Worm (Caenorhabditis elegans): ENCODE data around the gene C16A11.10.

The C16A11.10 gene

ce11 chrII:4230816-4231435, at the start of gene C16A11.10:
Gene C16A11.10, plus strand, starts transcription at chrII:4231385.
- no peak for TF ChIP-seq med-1 (GFP tag; optimal IDR thresholded peaks at IDR 0.05; ENCODE audit: insufficient read depth)

ce11 chrII:4182364-4182763, 48.8 kb upstream of the C16A11.10 start, which contains the start of gene R03H10.11:
Gene R03H10.11, plus strand, starts transcription at chrII:4182664.
- TF ChIP-seq med-1 (GFP tag; optimal IDR thresholded peaks at IDR 0.05; ENCODE audit: insufficient read depth) (no peak), tab-1 (GFP tag; IDR thresholded peaks at IDR 0.05) (no peak), flt-1 (GFP tag; IDR thresholded peaks at IDR 0.05) (no peak), ztf-29 (GFP tag; IDR thresholded peaks at IDR 0.05) (no peak), ztf-23 (GFP tag; IDR thresholded peaks at IDR 0.05) (no peak), cog-1 (tag; optimal IDR thresholded peaks at IDR 0.05) (no peak), klf-2 (GFP tag; conservative IDR thresholded peaks at IDR 0.05) (no peak), T22C8.4 (GFP tag; IDR thresholded peaks at IDR 0.05) (no peak), ref-1 (GFP tag; conservative IDR thresholded peaks at IDR 0.05) (no peak)

DNA sequence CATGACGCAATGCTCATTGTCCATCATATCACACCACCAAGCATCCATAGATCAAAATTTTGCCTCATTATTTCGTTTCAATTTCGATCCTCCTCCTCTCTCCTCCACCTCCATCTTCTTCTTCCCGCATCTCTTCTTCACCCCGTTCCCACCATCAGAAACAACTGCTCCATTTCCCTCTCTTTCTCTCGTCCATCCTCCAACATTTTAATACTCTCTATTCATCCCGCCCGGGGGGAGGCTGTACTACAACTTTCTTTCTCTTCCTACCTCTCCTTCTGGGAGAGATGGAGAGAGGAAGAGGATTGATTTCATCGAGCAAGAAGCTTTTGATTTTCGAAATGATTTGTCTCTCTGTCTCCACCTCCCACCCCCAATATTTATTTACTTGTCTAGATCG, 47.2 kb upstream of the C16A11.10 start:
- TF ChIP-seq ref-1 (GFP tag; conservative IDR thresholded peaks at IDR 0.05) (no peak), flt-1 (GFP tag; IDR thresholded peaks at IDR 0.05) (no peak)

ce11 chrII:4186364-4186763, 44.8 kb upstream of the C16A11.10 start, which contains the start of gene cpna-1:
Gene cpna-1, plus strand, starts transcription at chrII:4186664.
- TF ChIP-seq T22C8.4 (GFP tag; IDR thresholded peaks at IDR 0.05) (no peak), ztf-23 (GFP tag; IDR thresholded peaks at IDR 0.05) (no peak), ztf-29 (GFP tag; IDR thresholded peaks at IDR 0.05) (no peak), ref-1 (GFP tag; conservative IDR thresholded peaks at IDR 0.05) (no peak), flt-1 (GFP tag; IDR thresholded peaks at IDR 0.05) (no peak), med-1 (GFP tag; optimal IDR thresholded peaks at IDR 0.05; ENCODE audit: insufficient read depth) (no peak), tab-1 (GFP tag; IDR thresholded peaks at IDR 0.05) (no peak), klf-2 (GFP tag; conservative IDR thresholded peaks at IDR 0.05) (no peak), cog-1 (tag; optimal IDR thresholded peaks at IDR 0.05) (no peak)

DNA sequence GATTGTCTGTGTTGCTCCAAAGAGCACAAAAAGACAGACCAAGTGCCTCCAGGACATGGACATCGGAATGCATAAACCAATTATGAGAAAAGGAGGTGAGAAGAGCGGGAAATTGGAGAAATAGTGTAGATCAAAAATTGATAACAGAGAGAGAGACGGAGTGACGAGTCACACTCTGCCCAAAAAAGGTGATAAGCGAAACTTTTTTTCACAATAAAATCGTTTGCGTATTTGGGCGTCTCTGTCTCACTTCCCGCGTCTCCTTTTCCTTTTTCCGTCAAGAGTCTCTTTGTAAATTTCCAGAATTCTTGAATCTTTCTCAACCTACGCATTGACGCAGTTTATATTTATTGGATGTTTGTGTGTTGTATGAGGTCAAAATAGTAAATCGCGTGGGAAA, 37.1 kb upstream of the C16A11.10 start, which contains the start of gene mth-2:
mth-2 (minus strand) TSS at position 188 of the 400 bp plus-strand sequence.
- TF ChIP-seq T22C8.4 (GFP tag; IDR thresholded peaks at IDR 0.05) (no peak), ztf-23 (GFP tag; IDR thresholded peaks at IDR 0.05) (no peak), klf-2 (GFP tag; conservative IDR thresholded peaks at IDR 0.05) (no peak), flt-1 (GFP tag; IDR thresholded peaks at IDR 0.05) (no peak), tab-1 (GFP tag; IDR thresholded peaks at IDR 0.05) (no peak), ref-1 (GFP tag; conservative IDR thresholded peaks at IDR 0.05) (no peak), cog-1 (tag; optimal IDR thresholded peaks at IDR 0.05) (no peak), med-1 (GFP tag; optimal IDR thresholded peaks at IDR 0.05; ENCODE audit: insufficient read depth) (no peak), ztf-29 (GFP tag; IDR thresholded peaks at IDR 0.05) (no peak)

ce11 chrII:4203729-4204184, 27.4 kb upstream of the C16A11.10 start, which contains the start of gene mth-1:
Gene mth-1, minus strand, starts transcription at chrII:4203779.
- no peak for TF ChIP-seq ztf-23 (GFP tag; IDR thresholded peaks at IDR 0.05)
- TF ChIP-seq cog-1 (tag; optimal IDR thresholded peaks at IDR 0.05), result no peak
- no peak for TF ChIP-seq T22C8.4 (GFP tag; IDR thresholded peaks at IDR 0.05)
- TF ChIP-seq flt-1 (GFP tag; IDR thresholded peaks at IDR 0.05), result no peak

DNA sequence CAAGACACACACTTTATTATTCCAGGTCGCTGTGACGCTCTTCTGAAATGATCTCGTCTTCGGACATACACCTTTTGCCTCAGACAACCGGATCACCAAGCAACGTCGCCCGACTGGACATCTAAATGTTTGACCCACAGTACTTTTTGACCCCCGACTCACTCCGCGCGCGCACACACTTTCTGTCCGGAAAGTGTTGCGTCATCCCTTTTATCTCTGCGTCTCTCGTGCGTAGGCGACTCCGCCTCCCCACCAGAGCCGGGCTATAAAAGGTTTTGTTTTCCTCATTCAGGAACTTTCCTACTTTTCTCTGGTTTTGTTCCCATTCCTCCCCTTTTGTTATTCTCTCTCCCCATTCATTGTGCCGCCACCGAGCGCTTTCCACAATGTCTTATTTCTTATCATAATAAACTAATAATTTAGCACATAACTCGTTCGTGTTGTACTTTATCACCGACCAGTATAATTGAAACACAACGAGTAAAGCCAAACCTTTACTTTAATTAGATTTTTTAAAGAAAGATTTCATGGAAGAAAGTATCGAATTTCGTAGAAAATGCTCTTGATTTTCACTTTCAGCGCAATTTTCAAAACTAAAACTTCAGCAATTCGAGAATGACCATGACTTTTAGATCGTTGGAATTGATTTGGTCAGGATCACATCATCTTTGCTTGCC, 22.0 kb upstream of the C16A11.10 start, which contains the start of gene F31D5.6:
F31D5.6 (plus strand) TSS at position 627 of the 677 bp plus-strand sequence.
- TF ChIP-seq cog-1 (tag; optimal IDR thresholded peaks at IDR 0.05), result no peak
- no peak for TF ChIP-seq med-1 (GFP tag; optimal IDR thresholded peaks at IDR 0.05; ENCODE audit: insufficient read depth)
- TF ChIP-seq flt-1 (GFP tag; IDR thresholded peaks at IDR 0.05), result no peak
- no peak for TF ChIP-seq ref-1 (GFP tag; conservative IDR thresholded peaks at IDR 0.05)
- TF ChIP-seq klf-2 (GFP tag; conservative IDR thresholded peaks at IDR 0.05), result no peak
- TF ChIP-seq tab-1 (GFP tag; IDR thresholded peaks at IDR 0.05), result no peak
- no peak for TF ChIP-seq ztf-29 (GFP tag; IDR thresholded peaks at IDR 0.05)
- no peak for TF ChIP-seq ztf-23 (GFP tag; IDR thresholded peaks at IDR 0.05)
- TF ChIP-seq T22C8.4 (GFP tag; IDR thresholded peaks at IDR 0.05), result no peak

- TF ChIP-seq cog-1 (tag; optimal IDR thresholded peaks at IDR 0.05), result no peak
- TF ChIP-seq klf-2 (GFP tag; conservative IDR thresholded peaks at IDR 0.05), result no peak
- TF ChIP-seq tab-1 (GFP tag; IDR thresholded peaks at IDR 0.05), result no peak
- no peak for TF ChIP-seq ref-1 (GFP tag; conservative IDR thresholded peaks at IDR 0.05)
- no peak for TF ChIP-seq ztf-23 (GFP tag; IDR thresholded peaks at IDR 0.05)
- no peak for TF ChIP-seq flt-1 (GFP tag; IDR thresholded peaks at IDR 0.05)
- no peak for TF ChIP-seq ztf-29 (GFP tag; IDR thresholded peaks at IDR 0.05)
- TF ChIP-seq T22C8.4 (GFP tag; IDR thresholded peaks at IDR 0.05), result no peak
- no peak for TF ChIP-seq med-1 (GFP tag; optimal IDR thresholded peaks at IDR 0.05; ENCODE audit: insufficient read depth)
Observed at ce11 chrII:4211113-4211512, 20.1 kb upstream of the C16A11.10 start, which contains the start of gene F31D5.7. Gene F31D5.7, plus strand, starts transcription at chrII:4211413.

ce11 chrII:4215318-4215717, 15.9 kb upstream of the C16A11.10 start, which contains the start of gene F31D5.2:
Gene F31D5.2, plus strand, starts transcription at chrII:4215618.
- TF ChIP-seq cog-1 (tag; optimal IDR thresholded peaks at IDR 0.05) (no peak), med-1 (GFP tag; optimal IDR thresholded peaks at IDR 0.05; ENCODE audit: insufficient read depth) (no peak), flt-1 (GFP tag; IDR thresholded peaks at IDR 0.05) (no peak), ztf-29 (GFP tag; IDR thresholded peaks at IDR 0.05) (no peak)

DNA sequence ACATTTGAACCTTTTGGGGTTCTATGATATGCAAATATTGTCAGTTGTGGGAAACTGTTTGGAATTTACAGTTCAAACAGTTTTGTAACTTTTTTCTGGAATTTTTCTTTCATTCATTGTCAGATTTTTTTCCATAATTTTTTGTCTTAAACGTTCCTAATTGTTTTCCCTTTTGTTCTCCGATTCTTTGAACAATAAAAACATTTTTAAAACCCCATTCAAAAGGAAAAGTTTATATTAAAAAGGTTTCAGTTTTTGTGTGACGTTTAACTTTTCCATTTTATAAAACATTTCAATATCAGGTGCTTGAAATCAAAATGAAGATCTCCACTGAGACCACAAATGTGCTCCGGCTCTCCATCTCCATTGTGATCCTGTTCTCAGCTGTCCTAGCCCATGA, 12.1 kb upstream of the C16A11.10 start, which contains the start of gene F31D5.1:
F31D5.1 (plus strand) TSS at position 301 of the 400 bp plus-strand sequence.
- no peak for TF ChIP-seq ztf-23 (GFP tag; IDR thresholded peaks at IDR 0.05)
- no peak for TF ChIP-seq klf-2 (GFP tag; conservative IDR thresholded peaks at IDR 0.05)

Data from whole organism, midembryonic.